Fruit fly (Drosophila melanogaster) S2 (cell line): ENCODE data around the gene PK2-R1.

ENCODE experiments used
- CG8478 ChIP-seq: fragments of >200 bp; optimal IDR thresholded peaks from 2 replicates; lab custom pipeline; 2018
- CTCF ChIP-seq, 2 experiments: fragments of >200 bp; optimal IDR thresholded peaks; 2 replicates each; lab custom pipeline; 2018

The PK2-R1 gene

DNA sequence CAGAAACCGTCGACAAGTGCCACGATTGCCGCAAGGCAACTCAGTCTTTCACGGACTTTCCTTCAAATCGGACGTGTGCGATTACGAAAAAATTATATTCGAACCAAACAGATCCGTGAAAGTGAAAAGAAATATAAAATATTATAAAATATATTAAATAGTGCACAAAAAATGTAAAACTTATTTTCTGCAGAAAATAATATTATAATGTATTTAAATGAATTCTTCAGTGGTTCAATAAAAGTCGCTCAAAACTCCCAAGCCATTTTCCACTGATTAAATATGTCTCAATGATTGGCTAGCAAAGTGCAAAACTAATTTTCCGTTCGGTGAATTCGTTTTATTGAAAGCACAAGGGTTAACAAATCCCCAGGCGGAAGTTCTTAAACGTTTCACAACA is at the start of gene PK2-R1:
TSS of gene PK2-R1 (plus strand) at position 301 of the 400 bp plus-strand sequence.
- TF ChIP-seq CG8478 (lab: Kevin White, UChicago) (no peak), CTCF (optimal IDR thresholded peaks at IDR 0.05; lab: Kevin White, UChicago) (no peak)

DNA sequence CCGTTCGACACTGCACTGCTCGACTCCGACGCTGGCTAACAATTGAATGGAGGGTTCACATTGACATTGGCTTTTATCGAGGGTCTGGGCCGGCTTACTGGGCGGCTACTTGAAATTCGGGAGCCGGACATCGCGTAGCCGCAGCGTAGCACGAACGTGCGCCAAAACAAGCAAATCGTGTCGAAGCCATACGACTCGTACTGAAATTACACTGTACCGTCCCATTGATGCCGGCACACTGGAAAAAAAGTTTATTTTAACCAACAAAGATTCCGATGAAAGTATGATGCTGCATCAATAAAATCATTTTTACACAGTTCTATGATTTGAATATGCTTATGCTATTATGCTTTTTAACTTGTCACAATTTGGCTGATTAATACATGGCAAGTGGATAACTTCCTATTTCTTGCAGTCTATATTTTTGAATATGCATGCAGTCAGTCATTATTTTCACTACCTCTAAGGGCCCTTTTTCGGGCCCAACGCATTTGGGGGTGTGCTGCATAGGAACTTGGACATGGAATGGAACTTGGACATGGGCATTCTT is 49.3 kb upstream of the PK2-R1 start, which contains the start of gene apn:
TSS of gene apn (minus strand) at position 51 of the 550 bp plus-strand sequence.
- TF ChIP-seq CG8478 (lab: Kevin White, UChicago): no peak
- TF ChIP-seq CTCF (optimal IDR thresholded peaks at IDR 0.05; lab: Kevin White, UChicago): no peak

DNA sequence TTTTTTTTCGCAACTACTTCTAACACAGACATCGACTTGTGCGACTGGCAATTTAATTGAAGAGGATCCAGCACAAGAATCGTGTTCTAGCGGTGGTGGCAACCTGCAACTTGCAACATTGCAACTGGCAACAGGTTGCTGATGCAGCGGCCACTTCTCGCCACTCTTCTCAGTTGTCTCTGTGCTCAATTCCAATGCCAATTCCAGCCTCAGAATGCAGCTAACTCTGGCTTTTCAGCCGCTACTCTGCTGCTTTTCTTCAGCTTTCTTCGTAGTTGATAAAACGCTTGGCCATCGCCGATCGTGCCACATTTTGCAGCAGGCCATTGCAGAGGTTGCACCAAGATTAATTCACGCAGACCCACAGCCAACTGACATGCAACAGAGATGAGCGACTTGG is 47.8 kb upstream of the PK2-R1 start, which contains the start of gene Osi22:
TSS of gene Osi22 (plus strand) at position 301 of the 400 bp plus-strand sequence.
- TF ChIP-seq CG8478 (lab: Kevin White, UChicago) (no peak), CTCF (optimal IDR thresholded peaks at IDR 0.05; lab: Kevin White, UChicago) (no peak)

DNA sequence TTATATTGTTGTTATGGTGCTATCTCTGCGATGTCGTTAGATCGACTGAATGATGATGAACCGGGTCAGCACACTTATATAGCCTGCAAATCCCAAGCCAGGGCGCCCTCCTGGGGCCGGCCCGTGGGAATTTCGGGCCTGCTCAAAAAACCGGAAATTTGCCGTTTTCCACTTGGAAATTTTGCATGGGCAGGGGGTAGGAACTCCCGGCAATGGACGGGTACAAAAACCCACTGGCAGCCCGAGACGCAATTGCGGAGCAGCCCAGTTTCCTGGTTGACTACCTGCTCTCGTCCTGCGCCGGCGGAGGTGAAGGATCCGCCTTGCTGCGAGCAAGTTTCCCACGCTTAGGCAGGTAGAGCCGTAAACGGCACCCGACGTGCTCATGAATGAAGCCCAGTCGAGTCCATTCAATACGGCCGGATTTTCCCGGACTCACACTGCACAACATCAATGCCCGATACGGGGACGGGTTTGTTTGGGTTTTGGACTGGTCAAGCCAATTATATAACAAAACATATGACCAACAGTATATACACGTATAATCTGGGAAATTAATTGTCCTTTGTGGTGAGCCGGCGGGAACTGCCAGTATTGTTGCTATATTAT is 44.9 kb upstream of the PK2-R1 start, which contains the start of gene wntD:
TSS of gene wntD (minus strand) at position 51 of the 609 bp plus-strand sequence.
- no peak for TF ChIP-seq CTCF (optimal IDR thresholded peaks at IDR 0.05; lab: Kevin White, UChicago)
- TF ChIP-seq CG8478 (lab: Kevin White, UChicago): no peak

DNA sequence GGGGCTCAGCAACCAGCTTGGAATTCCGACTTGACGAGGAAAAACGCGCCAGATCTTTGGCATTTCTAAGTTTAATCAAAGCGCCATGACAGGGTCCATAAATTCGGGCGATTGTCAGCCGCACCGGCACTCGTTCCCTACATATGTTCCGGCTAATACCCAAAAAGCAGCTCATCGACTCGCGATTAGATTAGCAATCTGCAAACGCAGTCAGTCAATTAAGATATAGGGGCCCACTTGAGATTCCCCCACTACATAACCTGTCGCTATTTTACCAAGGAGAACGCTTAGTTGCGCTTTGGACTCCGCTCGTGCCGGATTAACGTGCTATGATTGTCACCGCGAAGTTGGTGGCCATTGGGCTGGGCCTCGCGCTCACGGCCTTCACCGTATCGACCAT is 43.7 kb upstream of the PK2-R1 start, which contains the start of gene CG8773:
TSS of gene CG8773 (plus strand) at position 288 of the 400 bp plus-strand sequence.
- TF ChIP-seq CG8478 (lab: Kevin White, UChicago) (no peak), CTCF (optimal IDR thresholded peaks at IDR 0.05; lab: Kevin White, UChicago) (no peak)

DNA sequence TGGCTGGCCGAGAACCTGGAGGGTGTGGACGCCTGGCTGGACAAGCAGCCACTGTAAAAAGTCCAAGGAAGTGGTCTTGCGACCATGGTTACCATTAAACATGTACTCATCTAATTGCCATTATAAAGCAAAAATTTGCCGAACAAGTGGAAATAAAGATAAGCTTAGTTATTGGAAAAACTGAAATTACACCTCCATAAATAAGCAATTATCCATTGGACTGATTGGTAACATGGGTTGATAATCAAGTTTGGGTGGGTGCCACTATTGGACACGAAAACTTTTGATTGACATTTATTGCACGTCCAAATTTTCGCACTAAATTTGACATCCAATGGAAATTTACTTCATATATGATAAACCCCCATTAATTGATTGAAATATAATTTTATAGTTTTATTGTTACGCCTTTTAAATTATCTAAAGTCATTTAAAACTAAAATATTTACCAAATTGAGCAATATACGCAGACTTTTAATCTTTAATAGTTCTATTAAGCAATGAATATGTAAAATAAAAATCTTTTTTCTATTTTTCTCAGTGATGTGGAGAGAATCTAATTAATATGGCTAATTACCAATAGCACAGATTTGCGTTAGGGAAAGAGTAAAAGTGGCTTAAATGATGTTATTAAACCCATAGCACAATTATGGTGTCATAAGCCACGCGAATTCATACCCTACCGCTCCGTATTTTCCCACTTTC is 39.9 kb upstream of the PK2-R1 start, which contains the start of gene CG8774:
TSS of gene CG8774 (plus strand) at position 655 of the 705 bp plus-strand sequence.
- TF ChIP-seq CG8478 (lab: Kevin White, UChicago) (no peak), CTCF (optimal IDR thresholded peaks at IDR 0.05; lab: Kevin White, UChicago) (no peak)

DNA sequence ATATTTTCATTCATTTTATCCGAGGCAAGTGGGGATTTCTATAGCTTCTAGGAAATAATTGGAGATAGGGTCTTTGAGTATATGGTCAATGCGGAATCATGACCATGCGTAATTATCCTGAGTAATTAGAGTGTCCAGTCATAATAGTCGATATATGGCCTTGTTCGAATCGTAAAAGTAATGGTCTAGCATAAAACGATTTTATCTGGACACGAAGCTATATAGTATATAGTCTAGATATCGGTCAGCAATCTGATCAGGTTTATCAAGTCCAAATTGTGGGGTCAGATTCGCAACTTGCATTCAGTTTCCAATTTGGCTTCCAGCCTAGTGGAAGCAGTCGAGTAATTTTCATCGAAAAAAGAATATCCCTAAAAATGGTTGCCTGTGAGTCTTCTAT is 35.8 kb upstream of the PK2-R1 start, which contains the start of gene CG32473:
TSS of gene CG32473 (plus strand) at position 301 of the 400 bp plus-strand sequence.
- TF ChIP-seq CTCF (optimal IDR thresholded peaks at IDR 0.05; lab: Kevin White, UChicago) (no peak), CG8478 (lab: Kevin White, UChicago) (no peak)

DNA sequence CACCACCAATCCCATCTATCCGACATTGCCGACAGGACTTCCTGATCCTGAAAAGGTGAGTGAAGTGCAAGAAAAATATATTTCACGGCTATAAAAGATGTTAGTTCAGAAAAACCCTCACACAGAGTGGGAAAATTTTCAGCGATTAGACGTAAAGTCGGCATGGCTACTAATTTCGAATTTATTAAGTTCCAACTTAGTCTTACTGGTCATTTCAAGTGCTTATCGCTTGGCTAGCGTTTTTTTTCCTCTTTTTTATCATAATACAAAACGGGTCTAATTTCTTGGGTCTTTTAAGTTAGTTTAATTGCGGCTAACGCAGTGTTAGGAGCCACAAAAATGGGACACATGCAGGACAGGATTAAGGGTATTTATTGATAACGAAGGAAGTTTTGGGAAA is 35.0 kb upstream of the PK2-R1 start, which contains the start of gene CG43208:
TSS of gene CG43208 (plus strand) at position 301 of the 400 bp plus-strand sequence.
- TF ChIP-seq CG8478 (lab: Kevin White, UChicago) (no peak), CTCF (optimal IDR thresholded peaks at IDR 0.05; lab: Kevin White, UChicago) (no peak)

DNA sequence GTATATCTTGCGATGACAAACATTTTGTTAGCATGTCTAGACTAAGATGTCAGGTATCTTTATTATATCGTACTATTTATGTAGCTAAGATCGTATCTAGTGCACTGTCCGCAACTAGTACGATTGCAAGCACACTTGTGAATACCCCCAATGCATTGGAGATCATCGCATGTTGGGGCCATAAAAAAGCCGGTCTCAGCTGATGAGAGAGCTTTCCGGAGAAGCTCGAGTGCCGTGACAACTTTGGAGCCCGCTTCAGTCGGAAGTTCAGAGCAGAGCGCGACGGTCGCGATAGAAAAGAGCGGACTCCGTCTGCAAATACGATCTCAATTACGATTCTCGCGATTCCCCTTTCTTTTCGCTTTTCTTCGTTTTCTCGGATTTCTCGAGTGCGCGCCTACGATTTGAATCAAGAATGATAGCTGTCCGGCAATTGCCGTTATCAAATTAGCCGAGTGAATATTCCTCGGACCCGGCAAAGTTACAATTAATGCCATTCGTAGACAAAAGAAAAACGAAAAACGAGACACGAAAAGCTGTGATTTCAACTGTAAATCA is 33.5 kb upstream of the PK2-R1 start:
- TF ChIP-seq CG8478 (lab: Kevin White, UChicago): no peak
- TF ChIP-seq CTCF (optimal IDR thresholded peaks at IDR 0.05; lab: Kevin White, UChicago): no peak

DNA sequence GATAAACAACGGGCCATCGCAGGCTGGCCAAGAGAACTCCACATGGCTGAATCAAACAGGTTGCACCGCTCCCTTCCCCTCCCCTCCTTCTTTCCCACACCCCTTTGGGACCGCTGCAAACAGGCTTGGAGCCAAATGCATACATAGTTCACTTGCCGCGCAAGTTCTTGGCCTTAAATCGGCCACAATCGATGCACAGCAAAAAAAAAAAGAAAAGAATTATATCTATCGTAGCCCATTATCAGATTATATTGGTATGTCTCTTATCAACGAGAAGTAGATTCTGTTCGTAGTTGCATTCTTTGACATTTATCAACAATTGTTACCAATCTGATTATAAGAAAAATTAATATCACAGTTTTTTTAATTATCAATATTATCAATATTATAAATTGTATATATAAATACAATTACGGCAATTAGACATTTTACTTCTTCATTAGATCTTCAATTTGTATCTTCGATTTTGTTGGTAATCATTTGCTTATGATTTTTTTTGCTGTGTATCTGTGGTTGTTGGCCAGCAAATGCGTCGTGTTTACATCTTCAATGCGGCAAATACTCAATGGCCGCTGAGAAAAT is 32.7 kb upstream of the PK2-R1 start:
- TF ChIP-seq CTCF (optimal IDR thresholded peaks at IDR 0.05; lab: Kevin White, UChicago) (no peak), CG8478 (lab: Kevin White, UChicago) (no peak)

DNA sequence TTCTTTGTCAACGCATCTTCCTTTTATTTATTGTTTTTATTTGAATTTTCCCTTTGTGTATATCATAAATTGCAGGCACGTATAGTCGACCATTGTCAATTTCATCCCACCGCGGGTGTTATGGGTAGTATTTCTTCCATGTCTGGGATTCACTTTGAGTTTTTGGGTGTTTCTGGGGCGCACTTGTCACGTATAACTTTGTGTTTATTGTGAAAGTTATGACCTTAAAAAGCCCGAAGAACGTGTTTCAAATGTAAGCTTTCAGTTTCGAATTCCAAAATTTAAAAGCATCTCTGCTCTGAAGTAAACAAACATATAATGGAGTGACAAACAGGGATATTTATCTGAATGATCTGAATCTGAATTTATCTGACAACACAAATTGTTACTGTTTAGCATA is 31.5 kb upstream of the PK2-R1 start:
- TF ChIP-seq CTCF (optimal IDR thresholded peaks at IDR 0.05; lab: Kevin White, UChicago) (no peak), CG8478 (lab: Kevin White, UChicago) (no peak)

DNA sequence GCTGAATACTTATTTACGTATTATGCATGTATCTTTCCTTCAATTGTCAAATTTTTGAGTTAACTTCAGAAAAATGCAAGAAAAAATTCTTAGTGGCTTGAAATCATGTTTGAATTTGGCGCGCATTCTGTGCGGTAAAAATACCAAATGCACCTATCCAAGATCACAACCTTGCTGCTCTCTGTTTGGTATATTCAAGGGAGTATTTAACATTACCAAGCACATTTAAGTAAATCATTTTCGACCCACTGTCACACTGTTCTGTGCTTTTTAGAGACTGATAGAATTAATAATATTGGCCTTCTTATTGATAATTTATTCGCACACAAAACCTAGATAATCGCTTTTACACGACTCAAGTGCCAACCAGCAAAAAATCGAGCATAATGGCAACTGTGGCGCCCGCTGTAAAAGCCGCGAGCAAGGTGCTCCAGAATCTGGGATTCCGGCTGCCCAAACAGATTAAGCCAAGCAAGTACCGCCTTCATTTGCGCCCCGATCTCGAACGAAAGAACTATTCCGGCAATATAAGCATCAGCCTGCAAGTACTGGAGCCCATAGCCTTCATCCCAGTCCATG is 28.9 kb upstream of the PK2-R1 start:
- TF ChIP-seq CG8478 (lab: Kevin White, UChicago): no peak
- no peak for TF ChIP-seq CTCF (optimal IDR thresholded peaks at IDR 0.05; lab: Kevin White, UChicago)

DNA sequence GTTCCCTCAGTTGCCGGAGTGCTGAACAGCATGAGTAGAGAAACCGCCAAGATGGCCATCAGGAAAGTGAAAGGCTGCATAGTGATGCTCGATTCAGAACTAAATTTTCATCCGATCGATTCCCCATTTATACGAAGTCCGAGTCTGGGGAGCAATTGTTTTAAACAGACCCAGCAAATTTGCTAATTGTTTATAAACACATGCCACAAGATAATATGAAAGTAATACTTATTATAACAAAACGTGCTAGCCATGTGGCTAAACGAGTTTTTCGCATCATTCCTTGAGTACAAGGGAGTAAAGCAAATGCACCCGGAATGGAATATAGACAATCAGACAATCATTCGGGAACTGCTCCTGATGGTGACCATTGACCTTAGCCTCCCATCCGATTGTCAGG is 25.0 kb upstream of the PK2-R1 start, which contains the start of gene CG44142:
TSS of gene CG44142 (minus strand) at position 101 of the 400 bp plus-strand sequence.
- TF ChIP-seq CG8478 (lab: Kevin White, UChicago): no peak
- no peak for TF ChIP-seq CTCF (optimal IDR thresholded peaks at IDR 0.05; lab: Kevin White, UChicago)

DNA sequence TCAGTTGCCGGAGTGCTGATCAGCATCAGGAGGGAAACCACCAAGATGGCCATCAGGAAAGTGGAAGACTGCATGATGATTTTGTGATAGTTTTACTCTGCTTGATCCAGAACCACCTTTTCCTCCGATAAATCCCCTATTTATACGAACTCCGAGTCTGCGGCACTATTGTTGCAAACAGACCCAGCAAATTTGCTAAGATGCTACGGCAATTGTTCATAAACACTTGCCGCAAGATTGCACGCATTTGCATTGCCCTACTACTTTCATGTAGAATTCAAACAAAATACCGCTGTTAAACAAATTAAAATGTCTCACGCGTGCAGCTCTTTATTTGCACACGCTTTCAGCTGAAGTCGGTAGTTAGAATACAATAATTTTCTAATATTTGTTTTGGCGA is 19.0 kb upstream of the PK2-R1 start, which contains the start of gene CG45080:
TSS of gene CG45080 (minus strand) at position 101 of the 400 bp plus-strand sequence.
- TF ChIP-seq CG8478 (lab: Kevin White, UChicago) (no peak), CTCF (optimal IDR thresholded peaks at IDR 0.05; lab: Kevin White, UChicago) (no peak)
